Fruit fly (Drosophila melanogaster): ENCODE measurements around the gene m.
A peak's percentile ranks its signal among the peaks of the same experiment; 100 is the strongest.

The m gene

dm6 chrX:11812828-11813227 is 58.8 kb downstream of the m start:
- TF ChIP-seq CG8478 (optimal IDR thresholded peaks at IDR 0.05) (no peak), pan (optimal IDR thresholded peaks at IDR 0.05) (no peak), psq (optimal IDR thresholded peaks at IDR 0.05) (no peak), Dll (optimal IDR thresholded peaks at IDR 0.05) (no peak), EcR (GFP tag; optimal IDR thresholded peaks at IDR 0.05) (no peak)

dm6 chrX:11813721-11814161 is 59.7 kb downstream of the m start:
- TF ChIP-seq pan (optimal IDR thresholded peaks at IDR 0.05) (no peak), psq (optimal IDR thresholded peaks at IDR 0.05) (no peak), Dll (optimal IDR thresholded peaks at IDR 0.05) (no peak), CG8478 (optimal IDR thresholded peaks at IDR 0.05) (no peak), EcR (GFP tag; optimal IDR thresholded peaks at IDR 0.05) (no peak), usp (GFP tag; optimal IDR thresholded peaks at IDR 0.05) (no peak)

dm6 chrX:11815356-11816270 is 61.5 kb downstream of the m start:
- TF ChIP-seq usp (GFP tag; optimal IDR thresholded peaks at IDR 0.05) (no peak), CG8478 (optimal IDR thresholded peaks at IDR 0.05) (no peak), Dll (optimal IDR thresholded peaks at IDR 0.05) (no peak)

dm6 chrX:11816434-11816948 is 62.4 kb downstream of the m start, which contains the start of the genes CG1578 and rudhira:
TSS of gene CG1578 (minus strand) at chrX:11816551.
TSS of gene rudhira (plus strand) at chrX:11816898.
- no peak for TF ChIP-seq usp (GFP tag; optimal IDR thresholded peaks at IDR 0.05)
- TF ChIP-seq Dll (optimal IDR thresholded peaks at IDR 0.05), result no peak

dm6 chrX:11817183-11817972 is 63.3 kb downstream of the m start:
- no peak for TF ChIP-seq pan (optimal IDR thresholded peaks at IDR 0.05)
- TF ChIP-seq psq (optimal IDR thresholded peaks at IDR 0.05), result no peak
- no peak for TF ChIP-seq usp (GFP tag; optimal IDR thresholded peaks at IDR 0.05)
- no peak for TF ChIP-seq CG8478 (optimal IDR thresholded peaks at IDR 0.05)
- TF ChIP-seq EcR (GFP tag; optimal IDR thresholded peaks at IDR 0.05), result no peak
- TF ChIP-seq Dll (optimal IDR thresholded peaks at IDR 0.05), result no peak

- TF ChIP-seq CG8478 (optimal IDR thresholded peaks at IDR 0.05) (no peak), psq (optimal IDR thresholded peaks at IDR 0.05) (no peak), Dll (optimal IDR thresholded peaks at IDR 0.05) (no peak), usp (GFP tag; optimal IDR thresholded peaks at IDR 0.05) (no peak), pan (optimal IDR thresholded peaks at IDR 0.05) (no peak), EcR (GFP tag; optimal IDR thresholded peaks at IDR 0.05) (no peak)
Measured at dm6 chrX:11818047-11818766, 64.1 kb downstream of the m start.

- TF ChIP-seq Dll (optimal IDR thresholded peaks at IDR 0.05), result peak; percentile 9
- TF ChIP-seq psq (optimal IDR thresholded peaks at IDR 0.05), result no peak
Measured at dm6 chrX:11818767-11819089, 64.7 kb downstream of the m start.
